Worm (Caenorhabditis elegans) whole organism, L4 larva: ENCODE results near the gene sri-40.

Experiments
- F10B5.3 ChIP-seq: sonication (generic microtip); optimal IDR thresholded peaks from 2 replicates; lab custom pipeline; 2016; ENCODE audit warnings: mild to moderate bottlenecking, missing genetic modification characterization, missing compliant biosample characterization
- F44E2.7 ChIP-seq: fragments of 200-800 bp; sonication (Bioruptor generic); IDR thresholded peaks from 2 replicates; pipeline ENCODE4 v2.1.2; 2022; ENCODE audit warnings: missing genetic modification characterization, missing compliant biosample characterization
- ZK337.2 ChIP-seq: fragments of 200-800 bp; sonication (Bioruptor generic); IDR thresholded peaks from 2 replicates; pipeline ENCODE4 v1.3.6; 2022; ENCODE audit warnings: missing genetic modification reagents, missing genetic modification characterization, missing compliant biosample characterization
- aha-1 ChIP-seq: fragments of 150-350 bp; peaks from one replicate; lab custom pipeline; 2014; ENCODE audit warnings: missing biosample characterization, missing genetic modification characterization
- attf-4 ChIP-seq: sonication (generic microtip); optimal IDR thresholded peaks from 3 replicates; lab custom pipeline; 2017; ENCODE audit warnings: missing biosample characterization, missing genetic modification characterization
- ceh-20 ChIP-seq: fragments of 200-800 bp; sonication (Bioruptor generic); IDR thresholded peaks from 2 replicates; pipeline ENCODE4 v1.3.6; 2022; ENCODE audit warnings: missing genetic modification reagents, missing genetic modification characterization, missing compliant biosample characterization
- ceh-28 ChIP-seq: fragments of 150-350 bp; optimal IDR thresholded peaks from 2 replicates; lab custom pipeline; 2014; ENCODE audit warnings: missing biosample characterization, missing genetic modification reagents, missing genetic modification characterization
- ceh-32 ChIP-seq: sonication (generic microtip); optimal IDR thresholded peaks from 2 replicates; lab custom pipeline; 2016; ENCODE audit warnings: mild to moderate bottlenecking, missing genetic modification characterization, missing compliant biosample characterization; ENCODE audit not compliant: poor library complexity
- ctbp-1 ChIP-seq: fragments of 200-800 bp; sonication (Bioruptor generic); IDR thresholded peaks from 2 replicates; pipeline ENCODE4 v1.3.6; 2022; ENCODE audit warnings: missing genetic modification reagents, missing genetic modification characterization, missing compliant biosample characterization
- daf-8 ChIP-seq: fragments of 200-800 bp; sonication (Bioruptor generic); IDR thresholded peaks from 2 replicates; pipeline ENCODE4 v1.3.6; 2022; ENCODE audit warnings: missing genetic modification characterization, missing compliant biosample characterization
- dmd-6 ChIP-seq: fragments of 200-800 bp; sonication (Bioruptor generic); IDR thresholded peaks from 2 replicates; pipeline ENCODE4 v1.3.6; 2022; ENCODE audit warnings: missing genetic modification reagents, missing genetic modification characterization, missing compliant biosample characterization
- dpl-1 ChIP-seq: fragments of 150-350 bp; optimal IDR thresholded peaks from 2 replicates; lab custom pipeline; 2014; ENCODE audit warnings: missing biosample characterization, missing genetic modification reagents, missing genetic modification characterization
- egl-27 ChIP-seq: sonication (generic microtip); optimal IDR thresholded peaks from 3 replicates; lab custom pipeline; 2017; ENCODE audit warnings: missing biosample characterization, missing genetic modification reagents, missing genetic modification characterization
- egl-43 ChIP-seq: fragments of 200-800 bp; sonication (Bioruptor generic); IDR thresholded peaks from 2 replicates; pipeline ENCODE4 v1.3.6; 2022; ENCODE audit warnings: missing genetic modification reagents, missing genetic modification characterization, missing compliant biosample characterization
- fkh-10 ChIP-seq: fragments of 150-350 bp; optimal IDR thresholded peaks from 2 replicates; lab custom pipeline; 2014; ENCODE audit warnings: missing biosample characterization, missing genetic modification reagents, missing genetic modification characterization
- hif-1 ChIP-seq, 2 experiments: sonication (generic microtip); optimal IDR thresholded peaks; 2 replicates each; lab custom pipeline; 2016 to 2017; ENCODE audit warnings: missing compliant biosample characterization in 2 of 2, missing genetic modification characterization in 2 of 2, missing genetic modification reagents in 2 of 2, missing genotype in 2 of 2, mild to moderate bottlenecking in 1 of 2
- hlh-30 ChIP-seq: sonication (generic microtip); optimal IDR thresholded peaks from 2 replicates; lab custom pipeline; 2017; ENCODE audit warnings: antibody characterized with exemption, mild to moderate bottlenecking, missing genetic modification characterization, missing compliant biosample characterization; ENCODE audit not compliant: insufficient read depth
- lin-13 ChIP-seq: fragments of 150-350 bp; optimal IDR thresholded peaks from 2 replicates; lab custom pipeline; 2014; ENCODE audit warnings: missing biosample characterization, missing genetic modification reagents, missing genetic modification characterization
- lin-29 ChIP-seq: fragments of 200-800 bp; sonication (Bioruptor generic); IDR thresholded peaks from 2 replicates; pipeline ENCODE4 v1.3.6; 2022; ENCODE audit warnings: missing genetic modification reagents, missing genetic modification characterization, missing compliant biosample characterization
- lsy-2 ChIP-seq, 2 experiments: fragments of 150-350 bp in 1 of 2; sonication (generic microtip) in 1 of 2; optimal IDR thresholded peaks; 2 replicates each; lab custom pipeline; 2014 to 2017; ENCODE audit warnings: missing biosample characterization in 2 of 2, missing genetic modification characterization in 2 of 2
- madf-9 ChIP-seq: fragments of 200-800 bp; sonication (Bioruptor generic); conservative IDR thresholded peaks from 2 replicates; pipeline ENCODE4 v1.3.6; 2022; ENCODE audit warnings: missing genetic modification reagents, missing genetic modification characterization, missing compliant biosample characterization
- mes-2 ChIP-seq: sonication (generic microtip); optimal IDR thresholded peaks from 2 replicates; lab custom pipeline; 2016; ENCODE audit warnings: missing genotype, mild to moderate bottlenecking, missing genetic modification characterization, missing compliant biosample characterization; ENCODE audit not compliant: poor library complexity, severe bottlenecking
- mxl-2 ChIP-seq: fragments of 200-800 bp; sonication (Bioruptor generic); conservative IDR thresholded peaks from 2 replicates; pipeline ENCODE4 v1.3.6; 2022; ENCODE audit warnings: missing genetic modification reagents, missing genetic modification characterization, missing compliant biosample characterization
- nhr-10 ChIP-seq: fragments of 150-350 bp; optimal IDR thresholded peaks from 2 replicates; lab custom pipeline; 2014; ENCODE audit warnings: missing biosample characterization, missing genetic modification characterization
- nhr-11 ChIP-seq: fragments of 150-350 bp; optimal IDR thresholded peaks from 2 replicates; lab custom pipeline; 2014; ENCODE audit warnings: missing biosample characterization, missing genetic modification characterization
- nhr-25 ChIP-seq: sonication (generic microtip); optimal IDR thresholded peaks from 2 replicates; lab custom pipeline; 2017; ENCODE audit warnings: missing genetic modification characterization, mild to moderate bottlenecking, missing compliant biosample characterization, antibody characterized with exemption, moderate library complexity, borderline replicate concordance; ENCODE audit not compliant: insufficient read depth
- nhr-28 ChIP-seq: fragments of 150-350 bp; optimal IDR thresholded peaks from 2 replicates; lab custom pipeline; 2014; ENCODE audit warnings: missing biosample characterization, missing genetic modification characterization
- nhr-6 ChIP-seq: fragments of 150-350 bp; optimal IDR thresholded peaks from 2 replicates; lab custom pipeline; 2014; ENCODE audit warnings: missing biosample characterization, missing genetic modification characterization
- set-16 ChIP-seq: fragments of 200-800 bp; sonication (Bioruptor generic); IDR thresholded peaks from 2 replicates; pipeline ENCODE4 v1.3.6; 2022; ENCODE audit warnings: missing genetic modification reagents, missing genetic modification characterization, missing compliant biosample characterization
- spr-3 ChIP-seq: fragments of 200-800 bp; sonication (Bioruptor generic); optimal IDR thresholded peaks from 2 replicates; lab custom pipeline; 2018; ENCODE audit warnings: mild to moderate bottlenecking, missing genetic modification characterization, missing compliant biosample characterization
- unc-39 ChIP-seq: sonication (generic microtip); optimal IDR thresholded peaks from 2 replicates; lab custom pipeline; 2017; ENCODE audit warnings: missing biosample characterization, missing genetic modification characterization
- unc-62 ChIP-seq, 3 experiments: fragments of 150-350 bp in 1 of 3; sonication (generic microtip); optimal IDR thresholded peaks in 2 of 3; peaks in 1 of 3; 1 replicate in 1 of 3; 2 replicates in 2 of 3; lab custom pipeline; 2014 to 2017; ENCODE audit warnings: missing biosample characterization in 3 of 3, missing genetic modification characterization in 3 of 3, missing genetic modification reagents in 3 of 3, missing genotype in 1 of 3
- ztf-11 ChIP-seq: fragments of 150-350 bp; optimal IDR thresholded peaks from 2 replicates; lab custom pipeline; 2014; ENCODE audit warnings: missing biosample characterization, missing genetic modification characterization
- ztf-7 ChIP-seq: fragments of 150-350 bp; optimal IDR thresholded peaks from 2 replicates; lab custom pipeline; 2014; ENCODE audit warnings: missing biosample characterization, missing genetic modification characterization

sri-40 gene

ce11 chrII:3154383-3154782 is 23.4 kb upstream of the sri-40 start, which contains the start of gene sri-32:
Gene sri-32, minus strand, starts transcription at chrII:3154483.
- no peak for TF ChIP-seq ZK337.2
- no peak for TF ChIP-seq nhr-11 (tag; lab: Kevin White, UChicago)
- no peak for TF ChIP-seq madf-9 (GFP tag; lab: Robert Waterston, UW)
- no peak for TF ChIP-seq ceh-28 (tag; lab: Kevin White, UChicago)
- no peak for TF ChIP-seq lin-13 (GFP tag; lab: Kevin White, UChicago)
- TF ChIP-seq spr-3, result no peak
- no peak for TF ChIP-seq fkh-10 (GFP tag; lab: Kevin White, UChicago)
- no peak for TF ChIP-seq unc-62 (GFP tag; optimal IDR thresholded peaks at IDR 0.05 in 1 of 2; lab: Kevin White, UChicago)
- TF ChIP-seq unc-62 (tag; optimal IDR thresholded peaks at IDR 0.05; lab: Kevin White, UChicago), result no peak
- TF ChIP-seq F10B5.3, result no peak
- no peak for TF ChIP-seq nhr-28 (tag; lab: Kevin White, UChicago)
- TF ChIP-seq ceh-20, result no peak
- no peak for TF ChIP-seq hlh-30 (tag; lab: Kevin White, UChicago)
- TF ChIP-seq lin-29 (GFP tag; lab: Robert Waterston, UW), result no peak
- no peak for TF ChIP-seq unc-39
- no peak for TF ChIP-seq ctbp-1 (GFP tag; lab: Robert Waterston, UW)
- no peak for TF ChIP-seq hif-1 (tag; optimal IDR thresholded peaks at IDR 0.05; lab: Kevin White, UChicago)

- no peak for TF ChIP-seq madf-9 (GFP tag; lab: Robert Waterston, UW)
- peak; percentile 34 for TF ChIP-seq aha-1 (tag; lab: Kevin White, UChicago)
- no peak for TF ChIP-seq nhr-10
- TF ChIP-seq, all 104 proteins: peak for 1
These were observed 21.0 kb upstream of the sri-40 start, which contains the start of gene sri-33 for ce11 chrII:3156749-3157148. Gene sri-33, minus strand, starts transcription at chrII:3156849.

ce11 chrII:3158985-3159384 is 18.8 kb upstream of the sri-40 start, which contains the start of gene sri-34:
Gene sri-34, minus strand, starts transcription at chrII:3159085.
- TF ChIP-seq mxl-2 (GFP tag; lab: Robert Waterston, UW), result no peak

ce11 chrII:3170089-3170488 is 7.7 kb upstream of the sri-40 start, which contains the start of gene fbxc-55:
Gene fbxc-55, minus strand, starts transcription at chrII:3170189.
- TF ChIP-seq attf-4 (no peak), mes-2 (no peak), unc-62 (GFP tag; optimal IDR thresholded peaks at IDR 0.05 in 1 of 2; lab: Kevin White, UChicago) (no peak), unc-62 (tag; optimal IDR thresholded peaks at IDR 0.05; lab: Kevin White, UChicago) (no peak), daf-8 (GFP tag; lab: Robert Waterston, UW) (no peak), set-16 (GFP tag; lab: Robert Waterston, UW) (no peak), ZK337.2 (no peak), dmd-6 (GFP tag; lab: Robert Waterston, UW) (no peak), dpl-1 (no peak), F44E2.7 (GFP tag; lab: Robert Waterston, UW) (no peak), ztf-7 (tag; lab: Kevin White, UChicago) (no peak), lsy-2 (tag; optimal IDR thresholded peaks at IDR 0.05; lab: Kevin White, UChicago) (no peak), ztf-11 (tag; lab: Kevin White, UChicago) (no peak), egl-27 (tag; lab: Kevin White, UChicago) (no peak), nhr-6 (tag; lab: Kevin White, UChicago) (no peak), ceh-32 (tag; lab: Kevin White, UChicago) (no peak), nhr-25 (tag; lab: Kevin White, UChicago) (no peak), egl-43 (GFP tag; lab: Robert Waterston, UW) (no peak), mxl-2 (GFP tag; lab: Robert Waterston, UW) (no peak)
- TF ChIP-seq, all 104 proteins: peak for 0
